Worm (Caenorhabditis elegans): ENCODE data around the gene algn-1.
A peak's percentile ranks its signal among the peaks of the same experiment; 100 is the strongest.

DNA sequence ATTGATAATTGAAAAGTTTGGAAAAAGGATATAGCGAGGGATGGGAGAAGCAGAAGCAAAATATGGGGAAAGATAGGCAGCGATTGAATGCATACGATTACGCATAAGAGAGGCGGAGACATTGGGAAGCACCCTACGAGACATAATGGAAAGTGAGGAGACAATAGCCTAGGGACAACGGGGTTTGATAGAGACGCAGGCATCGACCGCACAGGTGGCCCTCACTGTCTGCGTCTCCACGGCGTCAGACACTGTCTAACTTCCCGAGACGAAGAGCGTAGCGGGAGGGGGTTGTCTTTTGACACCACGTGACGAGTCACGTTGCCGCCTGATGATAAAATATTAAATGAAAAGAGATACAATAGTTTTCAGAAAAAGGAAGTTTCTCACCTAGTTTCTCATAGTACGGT, 38.9 kb upstream of the algn-1 start:
- 0 out of 2 replicates have a peak, but pooled peaks have one; percentile 25 for TF ChIP-seq Y105C5A.15 (GFP tag; IDR thresholded peaks at IDR 0.05)
- peak; percentile 10 for TF ChIP-seq nhr-77 (tag; optimal IDR thresholded peaks at IDR 0.05)
- no peak for TF ChIP-seq ama-1 (optimal IDR thresholded peaks at IDR 0.05)
- TF ChIP-seq madf-5 (GFP tag; IDR thresholded peaks at IDR 0.05): no peak
- TF ChIP-seq nhr-11 (tag; optimal IDR thresholded peaks at IDR 0.05): peak; percentile 82
- TF ChIP-seq dve-1 (tag; optimal IDR thresholded peaks at IDR 0.05; ENCODE audit: insufficient read depth): peak; percentile 88
- TF ChIP-seq ceh-28 (tag; optimal IDR thresholded peaks at IDR 0.05): no peak
- TF ChIP-seq ceh-20 (GFP tag; IDR thresholded peaks at IDR 0.05): peak; percentile 90
- TF ChIP-seq skn-1 (tag; optimal IDR thresholded peaks at IDR 0.05): no peak
- no peak for TF ChIP-seq dmd-8 (GFP tag; IDR thresholded peaks at IDR 0.05)
- no peak for TF ChIP-seq egl-27 (tag; optimal IDR thresholded peaks at IDR 0.05)
- TF ChIP-seq ceh-44 (GFP tag; IDR thresholded peaks at IDR 0.05): no peak
